Worm (Caenorhabditis elegans) whole organism, late embryonic: ENCODE data around the gene K08E7.8.

Source experiments
- C08G9.2 ChIP-seq: sonication (generic microtip); optimal IDR thresholded peaks from 2 replicates; lab custom pipeline; 2016; ENCODE audit warnings: mild to moderate bottlenecking, missing genetic modification characterization, moderate library complexity, missing compliant biosample characterization
- K02D7.2 ChIP-seq: sonication (generic microtip); optimal IDR thresholded peaks from 2 replicates; lab custom pipeline; 2017; ENCODE audit warnings: mild to moderate bottlenecking, missing genetic modification characterization, missing compliant biosample characterization
- K09A11.1 ChIP-seq: sonication (generic microtip); optimal IDR thresholded peaks from 2 replicates; lab custom pipeline; 2017; ENCODE audit warnings: antibody characterized with exemption, mild to moderate bottlenecking, missing genetic modification characterization, missing compliant biosample characterization; ENCODE audit not compliant: insufficient read depth
- Y22D7AL.16 ChIP-seq: sonication (generic microtip); optimal IDR thresholded peaks from 2 replicates; lab custom pipeline; 2016; ENCODE audit warnings: missing genetic modification characterization, missing compliant biosample characterization
- ahr-1 ChIP-seq: sonication (generic microtip); optimal IDR thresholded peaks from 2 replicates; lab custom pipeline; 2016; ENCODE audit warnings: missing genetic modification characterization, missing compliant biosample characterization
- ceh-14 ChIP-seq: sonication (generic microtip); optimal IDR thresholded peaks from 2 replicates; lab custom pipeline; 2016; ENCODE audit warnings: missing genotype, missing genetic modification characterization, missing compliant biosample characterization
- ceh-2 ChIP-seq: sonication (generic microtip); optimal IDR thresholded peaks from 2 replicates; lab custom pipeline; 2016; ENCODE audit warnings: missing genotype, missing genetic modification characterization, missing compliant biosample characterization
- ceh-30 ChIP-seq: fragments of 150-350 bp; optimal IDR thresholded peaks from 2 replicates; lab custom pipeline; 2014; ENCODE audit warnings: missing biosample characterization, missing genetic modification characterization
- ceh-31 ChIP-seq: sonication (generic microtip); optimal IDR thresholded peaks from 2 replicates; lab custom pipeline; 2016; ENCODE audit warnings: missing genetic modification characterization, missing compliant biosample characterization
- ceh-34 ChIP-seq: sonication (generic microtip); optimal IDR thresholded peaks from 2 replicates; lab custom pipeline; 2016; ENCODE audit warnings: mild to moderate bottlenecking, missing genetic modification characterization, missing compliant biosample characterization
- ceh-45 ChIP-seq: fragments of 200-800 bp; sonication (Bioruptor generic); IDR thresholded peaks from 2 replicates; pipeline ENCODE4 v1.3.6; 2022; ENCODE audit warnings: missing genetic modification reagents, missing genetic modification characterization, missing compliant biosample characterization
- ceh-48 ChIP-seq: sonication (generic microtip); optimal IDR thresholded peaks from 2 replicates; lab custom pipeline; 2016; ENCODE audit warnings: missing genetic modification characterization, inconsistent platforms, missing compliant biosample characterization
- ceh-6 ChIP-seq: fragments of 200-800 bp; sonication (Bioruptor generic); optimal IDR thresholded peaks from 2 replicates; lab custom pipeline; 2018; ENCODE audit warnings: mild to moderate bottlenecking, missing genetic modification characterization, missing compliant biosample characterization
- ceh-9 ChIP-seq: sonication (generic microtip); optimal IDR thresholded peaks from 2 replicates; lab custom pipeline; 2016; ENCODE audit warnings: mild to moderate bottlenecking, missing genetic modification characterization, inconsistent platforms, missing compliant biosample characterization
- che-1 ChIP-seq: sonication (generic microtip); optimal IDR thresholded peaks from 2 replicates; lab custom pipeline; 2016; ENCODE audit warnings: mild to moderate bottlenecking, missing genetic modification characterization, missing compliant biosample characterization
- dmd-4 ChIP-seq: sonication (generic microtip); optimal IDR thresholded peaks from 2 replicates; lab custom pipeline; 2016; ENCODE audit warnings: borderline replicate concordance, missing genetic modification characterization, missing compliant biosample characterization
- dve-1 ChIP-seq: sonication (generic microtip); optimal IDR thresholded peaks from 2 replicates; lab custom pipeline; 2017; ENCODE audit warnings: antibody characterized with exemption, mild to moderate bottlenecking, missing genetic modification characterization, missing compliant biosample characterization
- elt-2 ChIP-seq: sonication (generic microtip); optimal IDR thresholded peaks from 2 replicates; lab custom pipeline; 2016; ENCODE audit warnings: missing genetic modification reagents, missing genetic modification characterization, missing compliant biosample characterization
- elt-4 ChIP-seq: sonication (generic microtip); optimal IDR thresholded peaks from 2 replicates; lab custom pipeline; 2016; ENCODE audit warnings: missing genetic modification characterization, missing compliant biosample characterization
- ets-4 ChIP-seq: sonication (generic microtip); optimal IDR thresholded peaks from 2 replicates; lab custom pipeline; 2016; ENCODE audit warnings: missing genetic modification characterization, missing compliant biosample characterization
- fax-1 ChIP-seq: sonication (generic microtip); optimal IDR thresholded peaks from 2 replicates; lab custom pipeline; 2016; ENCODE audit warnings: missing genotype, missing genetic modification characterization, missing compliant biosample characterization
- fkh-10 ChIP-seq: fragments of 150-350 bp; optimal IDR thresholded peaks from 2 replicates; lab custom pipeline; 2014; ENCODE audit warnings: missing biosample characterization, missing genetic modification reagents, missing genetic modification characterization
- fkh-6 ChIP-seq: sonication (generic microtip); optimal IDR thresholded peaks from 2 replicates; lab custom pipeline; 2016; ENCODE audit warnings: missing genetic modification characterization, missing compliant biosample characterization
- gmeb-2 ChIP-seq: sonication (generic microtip); optimal IDR thresholded peaks from 2 replicates; lab custom pipeline; 2016; ENCODE audit warnings: missing genetic modification characterization, inconsistent platforms, missing compliant biosample characterization
- hlh-6 ChIP-seq: sonication (generic microtip); optimal IDR thresholded peaks from 2 replicates; lab custom pipeline; 2016; ENCODE audit warnings: missing genotype, missing genetic modification characterization, missing compliant biosample characterization
- lim-6 ChIP-seq: sonication (generic microtip); optimal IDR thresholded peaks from 2 replicates; lab custom pipeline; 2016; ENCODE audit warnings: missing genetic modification characterization, missing compliant biosample characterization
- madf-2 ChIP-seq: sonication (generic microtip); optimal IDR thresholded peaks from 2 replicates; lab custom pipeline; 2017; ENCODE audit warnings: missing genetic modification characterization, missing compliant biosample characterization
- mec-3 ChIP-seq: sonication (generic microtip); optimal IDR thresholded peaks from 2 replicates; lab custom pipeline; 2016; ENCODE audit warnings: borderline replicate concordance, missing genetic modification characterization, missing compliant biosample characterization
- nfya-1 ChIP-seq: sonication (generic microtip); optimal IDR thresholded peaks from 2 replicates; lab custom pipeline; 2017; ENCODE audit warnings: missing genetic modification characterization, mild to moderate bottlenecking, missing compliant biosample characterization, antibody characterized with exemption, moderate library complexity
- nhr-11 ChIP-seq: fragments of 150-350 bp; optimal IDR thresholded peaks from 2 replicates; lab custom pipeline; 2014; ENCODE audit warnings: missing biosample characterization, missing genetic modification characterization
- nhr-232 ChIP-seq: sonication (generic microtip); optimal IDR thresholded peaks from 2 replicates; lab custom pipeline; 2016; ENCODE audit warnings: missing genetic modification characterization, missing compliant biosample characterization
- npax-4 ChIP-seq: sonication (generic microtip); optimal IDR thresholded peaks from 2 replicates; lab custom pipeline; 2016; ENCODE audit warnings: missing genetic modification characterization, missing compliant biosample characterization
- pag-3 ChIP-seq: sonication (generic microtip); optimal IDR thresholded peaks from 2 replicates; lab custom pipeline; 2016; ENCODE audit warnings: missing compliant biosample characterization, missing genetic modification characterization, borderline replicate concordance
- pha-4 ChIP-seq: fragments of 150-350 bp; optimal IDR thresholded peaks from 2 replicates; lab custom pipeline; 2018; ENCODE audit warnings: missing biosample characterization, missing genetic modification reagents, missing genetic modification characterization
- rnt-1 ChIP-seq: sonication (generic microtip); optimal IDR thresholded peaks from 2 replicates; lab custom pipeline; 2016; ENCODE audit warnings: missing genetic modification characterization, missing compliant biosample characterization
- sox-4 ChIP-seq: sonication (generic microtip); optimal IDR thresholded peaks from 2 replicates; lab custom pipeline; 2017; ENCODE audit warnings: mild to moderate bottlenecking, missing genetic modification characterization, inconsistent platforms, missing compliant biosample characterization
- syd-9 ChIP-seq: sonication (generic microtip); optimal IDR thresholded peaks from 2 replicates; lab custom pipeline; 2016; ENCODE audit warnings: mild to moderate bottlenecking, missing genetic modification characterization, moderate library complexity, missing compliant biosample characterization
- tbx-2 ChIP-seq: sonication (generic microtip); optimal IDR thresholded peaks from 2 replicates; lab custom pipeline; 2016; ENCODE audit warnings: missing genetic modification characterization, missing compliant biosample characterization
- ttx-3 ChIP-seq: sonication (generic microtip); optimal IDR thresholded peaks from 2 replicates; lab custom pipeline; 2016; ENCODE audit warnings: missing genetic modification reagents, missing genetic modification characterization, missing compliant biosample characterization
- unc-3 ChIP-seq, 2 experiments: fragments of 200-800 bp in 1 of 2; sonication (Bioruptor generic) in 1 of 2; sonication (generic microtip) in 1 of 2; conservative IDR thresholded peaks in 1 of 2; optimal IDR thresholded peaks in 1 of 2; 2 replicates each; pipeline versions ENCODE4 v1.3.6 to Lab custom; 2016 to 2022; ENCODE audit warnings: missing compliant biosample characterization in 2 of 2, missing genetic modification characterization in 2 of 2, missing genetic modification reagents in 1 of 2
- unc-42 ChIP-seq: sonication (generic microtip); optimal IDR thresholded peaks from 2 replicates; lab custom pipeline; 2016; ENCODE audit warnings: missing genotype, missing genetic modification characterization, missing compliant biosample characterization
- unc-86 ChIP-seq: sonication (generic microtip); optimal IDR thresholded peaks from 2 replicates; lab custom pipeline; 2016; ENCODE audit warnings: missing genetic modification characterization, missing compliant biosample characterization
- zip-5 ChIP-seq: sonication (generic microtip); optimal IDR thresholded peaks from 2 replicates; lab custom pipeline; 2016; ENCODE audit warnings: missing genetic modification characterization, missing compliant biosample characterization

K08E7.8 gene

ce11 chrIV:12605401-12605800, 19.5 kb upstream of the K08E7.8 start, which contains the start of gene Y55D9A.2:
Gene Y55D9A.2, minus strand, starts transcription at chrIV:12605431.
- TF ChIP-seq K02D7.2: no peak
- no peak for TF ChIP-seq pag-3 (tag; lab: Kevin White, UChicago)
- no peak for TF ChIP-seq lim-6
- TF ChIP-seq elt-2 (tag; lab: Kevin White, UChicago): no peak
- TF ChIP-seq ceh-14 (tag; lab: Kevin White, UChicago): no peak
- no peak for TF ChIP-seq dve-1 (tag; lab: Kevin White, UChicago)
- TF ChIP-seq che-1: no peak
- TF ChIP-seq ceh-34 (tag; lab: Kevin White, UChicago): no peak
- TF ChIP-seq ceh-31: no peak
- no peak for TF ChIP-seq rnt-1
- TF ChIP-seq dmd-4 (tag; lab: Kevin White, UChicago): no peak
- no peak for TF ChIP-seq ceh-9 (tag; lab: Kevin White, UChicago)
- no peak for TF ChIP-seq hlh-6
- TF ChIP-seq sox-4 (tag; lab: Kevin White, UChicago): no peak
- no peak for TF ChIP-seq Y22D7AL.16 (tag; lab: Kevin White, UChicago)
- no peak for TF ChIP-seq nhr-11 (tag; lab: Kevin White, UChicago)
- TF ChIP-seq zip-5 (tag; lab: Kevin White, UChicago): no peak
- TF ChIP-seq ttx-3 (tag; lab: Kevin White, UChicago): no peak
- TF ChIP-seq, all 69 proteins: peak for 0

ce11 chrIV:12600941-12601340, 15.1 kb upstream of the K08E7.8 start:
- TF ChIP-seq ets-4 (tag; lab: Kevin White, UChicago): no peak
- TF ChIP-seq ceh-48 (tag; lab: Kevin White, UChicago): no peak
- no peak for TF ChIP-seq pha-4 (tag; lab: Kevin White, UChicago)
- TF ChIP-seq ceh-34 (tag; lab: Kevin White, UChicago): no peak
- no peak for TF ChIP-seq ahr-1
- TF ChIP-seq mec-3 (tag; lab: Kevin White, UChicago): no peak
- TF ChIP-seq npax-4 (tag; lab: Kevin White, UChicago): no peak
- no peak for TF ChIP-seq C08G9.2
- no peak for TF ChIP-seq syd-9 (tag; lab: Kevin White, UChicago)
- TF ChIP-seq K02D7.2: no peak
- TF ChIP-seq ceh-45 (GFP tag; lab: Robert Waterston, UW): no peak

- TF ChIP-seq mec-3 (tag; lab: Kevin White, UChicago): no peak
- TF ChIP-seq elt-2 (tag; lab: Kevin White, UChicago): peak; percentile 60
- TF ChIP-seq, all 69 proteins: peak for 1
Observed at ce11 chrIV:12599158-12599557, 13.3 kb upstream of the K08E7.8 start, which contains the start of gene pgp-1. Gene pgp-1, minus strand, starts transcription at chrIV:12599169.

ce11 chrIV:12596960-12597359, 11.1 kb upstream of the K08E7.8 start:
- TF ChIP-seq fkh-10 (GFP tag; lab: Kevin White, UChicago) (no peak), lim-6 (no peak)
- TF ChIP-seq, all 69 proteins: peak for 0

- TF ChIP-seq sox-4 (tag; lab: Kevin White, UChicago) (peak; percentile 82), tbx-2 (tag; lab: Kevin White, UChicago) (peak; percentile 31), unc-42 (tag; lab: Kevin White, UChicago) (peak; percentile 73), nfya-1 (peak; percentile 57), unc-3 (GFP tag; conservative IDR thresholded peaks at IDR 0.05; lab: Robert Waterston, UW) (peak; percentile 67; the same call in 1 of the 2 replicates), unc-3 (tag; optimal IDR thresholded peaks at IDR 0.05; lab: Kevin White, UChicago) (peak; percentile 54), ets-4 (tag; lab: Kevin White, UChicago) (peak; percentile 44), gmeb-2 (tag; lab: Kevin White, UChicago) (peak; percentile 58), madf-2 (tag; lab: Kevin White, UChicago) (peak; percentile 38), elt-4 (tag; lab: Kevin White, UChicago) (no peak), nhr-232 (peak; percentile 4), K09A11.1 (tag; lab: Kevin White, UChicago) (peak; percentile 22), ceh-9 (tag; lab: Kevin White, UChicago) (peak; percentile 59), ceh-30 (no peak), ceh-6 (peak; percentile 69), ceh-2 (tag; lab: Kevin White, UChicago) (peak; percentile 54), nhr-11 (tag; lab: Kevin White, UChicago) (no peak), dmd-4 (tag; lab: Kevin White, UChicago) (peak; percentile 31), dve-1 (tag; lab: Kevin White, UChicago) (peak; percentile 60), ceh-14 (tag; lab: Kevin White, UChicago) (peak; percentile 89), unc-86 (tag; lab: Kevin White, UChicago) (peak; percentile 0), Y22D7AL.16 (tag; lab: Kevin White, UChicago) (peak; percentile 66), ceh-31 (peak; percentile 65), zip-5 (tag; lab: Kevin White, UChicago) (peak; percentile 79), fkh-6 (peak; percentile 68), fax-1 (tag; lab: Kevin White, UChicago) (peak; percentile 57)
Observed at ce11 chrIV:12594574-12594973, 8.7 kb upstream of the K08E7.8 start.
